Worm (Caenorhabditis elegans) whole organism, L2 larva: ENCODE results near the gene dvc-1.

Experiments used
- C34F6.9 ChIP-seq: fragments of 150-350 bp; optimal IDR thresholded peaks from 2 replicates; lab custom pipeline; 2014; ENCODE audit warnings: missing biosample characterization, missing genetic modification characterization
- R02D3.7 ChIP-seq: fragments of 150-350 bp; optimal IDR thresholded peaks from 2 replicates; lab custom pipeline; 2014; ENCODE audit warnings: missing biosample characterization, missing genetic modification characterization
- ZK546.5 ChIP-seq: sonication (generic microtip); optimal IDR thresholded peaks from 2 replicates; lab custom pipeline; 2017; ENCODE audit warnings: missing biosample characterization, missing genetic modification characterization
- ama-1 ChIP-seq: fragments of 150-350 bp; optimal IDR thresholded peaks from 2 replicates; lab custom pipeline; 2018; ENCODE audit warnings: inconsistent platforms
- blmp-1 ChIP-seq: sonication (generic microtip); optimal IDR thresholded peaks from 2 replicates; lab custom pipeline; 2017; ENCODE audit warnings: missing genetic modification characterization, mild to moderate bottlenecking, missing compliant biosample characterization, antibody characterized with exemption, moderate library complexity; ENCODE audit not compliant: insufficient read depth
- ceh-16 ChIP-seq: fragments of 150-350 bp; optimal IDR thresholded peaks from 2 replicates; lab custom pipeline; 2014; ENCODE audit warnings: missing biosample characterization, missing genetic modification characterization
- ceh-82 ChIP-seq: fragments of 150-350 bp; optimal IDR thresholded peaks from 2 replicates; lab custom pipeline; 2014; ENCODE audit warnings: missing biosample characterization, missing genetic modification characterization
- crh-2 ChIP-seq: sonication (generic microtip); optimal IDR thresholded peaks from 2 replicates; lab custom pipeline; 2017; ENCODE audit warnings: missing biosample characterization, missing genetic modification characterization
- dmd-4 ChIP-seq: sonication (generic microtip); optimal IDR thresholded peaks from 2 replicates; lab custom pipeline; 2017; ENCODE audit warnings: missing biosample characterization, missing genetic modification characterization
- egl-27 ChIP-seq: sonication (generic microtip); optimal IDR thresholded peaks from 3 replicates; lab custom pipeline; 2017; ENCODE audit warnings: missing biosample characterization, missing genetic modification reagents, missing genetic modification characterization
- elt-1 ChIP-seq: fragments of 150-350 bp; optimal IDR thresholded peaks from 2 replicates; lab custom pipeline; 2014; ENCODE audit warnings: missing biosample characterization, missing genetic modification characterization
- elt-3 ChIP-seq: sonication (generic microtip); optimal IDR thresholded peaks from 2 replicates; lab custom pipeline; 2017; ENCODE audit warnings: missing biosample characterization, missing genetic modification characterization
- fos-1 ChIP-seq: fragments of 150-350 bp; optimal IDR thresholded peaks from 2 replicates; lab custom pipeline; 2014; ENCODE audit warnings: missing biosample characterization, missing genetic modification characterization
- lin-11 ChIP-seq: fragments of 150-350 bp; sonication (generic microtip); optimal IDR thresholded peaks from 2 replicates; lab custom pipeline; 2014; ENCODE audit warnings: missing biosample characterization, missing genetic modification characterization, inconsistent platforms, mixed read lengths
- lin-13 ChIP-seq: fragments of 150-350 bp; optimal IDR thresholded peaks from 2 replicates; lab custom pipeline; 2014; ENCODE audit warnings: missing biosample characterization, missing genetic modification reagents, missing genetic modification characterization
- lsy-2 ChIP-seq, 2 experiments: fragments of 150-350 bp in 1 of 2; sonication (generic microtip) in 1 of 2; optimal IDR thresholded peaks; 2 replicates each; lab custom pipeline; 2014 to 2017; ENCODE audit warnings: missing biosample characterization in 2 of 2, missing genetic modification characterization in 2 of 2
- mab-5 ChIP-seq: fragments of 150-350 bp; optimal IDR thresholded peaks from 2 replicates; lab custom pipeline; 2014; ENCODE audit warnings: missing biosample characterization, missing genetic modification characterization
- mdl-1 ChIP-seq, 2 experiments: fragments of 150-350 bp in 1 of 2; sonication (generic microtip) in 1 of 2; optimal IDR thresholded peaks; 2 replicates each; lab custom pipeline; 2017; ENCODE audit warnings: missing biosample characterization in 2 of 2, missing genetic modification characterization in 2 of 2
- nhr-10 ChIP-seq: sonication (generic microtip); optimal IDR thresholded peaks from 2 replicates; lab custom pipeline; 2017; ENCODE audit warnings: missing biosample characterization, missing genetic modification characterization
- nhr-11 ChIP-seq: fragments of 150-350 bp; optimal IDR thresholded peaks from 2 replicates; lab custom pipeline; 2014; ENCODE audit warnings: missing biosample characterization, missing genetic modification characterization
- nhr-12 ChIP-seq: fragments of 150-350 bp; optimal IDR thresholded peaks from 2 replicates; lab custom pipeline; 2014; ENCODE audit warnings: missing biosample characterization, missing genetic modification characterization
- nhr-129 ChIP-seq: fragments of 150-350 bp; optimal IDR thresholded peaks from 2 replicates; lab custom pipeline; 2014; ENCODE audit warnings: missing biosample characterization, missing genetic modification characterization
- nhr-25 ChIP-seq: fragments of 150-350 bp; sonication (generic microtip); optimal IDR thresholded peaks from 3 replicates; lab custom pipeline; 2014; ENCODE audit warnings: missing biosample characterization, missing genetic modification characterization
- nhr-6 ChIP-seq: fragments of 150-350 bp; optimal IDR thresholded peaks from 2 replicates; lab custom pipeline; 2014; ENCODE audit warnings: missing biosample characterization, missing genetic modification characterization
- peb-1 ChIP-seq: fragments of 150-350 bp; optimal IDR thresholded peaks from 2 replicates; lab custom pipeline; 2014; ENCODE audit warnings: missing biosample characterization, missing genetic modification characterization
- sem-4 ChIP-seq: fragments of 150-350 bp; optimal IDR thresholded peaks from 2 replicates; lab custom pipeline; 2014; ENCODE audit warnings: missing biosample characterization, missing genetic modification reagents, missing genetic modification characterization
- skn-1 ChIP-seq: sonication (generic microtip); optimal IDR thresholded peaks from 2 replicates; lab custom pipeline; 2017; ENCODE audit warnings: missing biosample characterization, missing genetic modification characterization
- sma-3 ChIP-seq: sonication (generic microtip); optimal IDR thresholded peaks from 2 replicates; lab custom pipeline; 2016; ENCODE audit warnings: missing genetic modification reagents, missing genetic modification characterization, missing compliant biosample characterization
- unc-39 ChIP-seq: fragments of 150-350 bp; optimal IDR thresholded peaks from 2 replicates; lab custom pipeline; 2014; ENCODE audit warnings: missing biosample characterization, missing genetic modification characterization
- unc-55 ChIP-seq: fragments of 150-350 bp; sonication (generic microtip); optimal IDR thresholded peaks from 3 replicates; lab custom pipeline; 2014; ENCODE audit warnings: missing biosample characterization, missing genetic modification reagents, missing genetic modification characterization
- unc-62 ChIP-seq: fragments of 150-350 bp; optimal IDR thresholded peaks from 2 replicates; lab custom pipeline; 2014; ENCODE audit warnings: missing biosample characterization, missing genetic modification reagents, missing genetic modification characterization
- zag-1 ChIP-seq: fragments of 150-350 bp; optimal IDR thresholded peaks from 2 replicates; lab custom pipeline; 2014; ENCODE audit warnings: missing biosample characterization, missing genetic modification characterization
- ztf-1 ChIP-seq: fragments of 200-800 bp; sonication (Bioruptor generic); conservative IDR thresholded peaks from 2 replicates; pipeline ENCODE4 v1.3.6; 2022; ENCODE audit warnings: missing genetic modification characterization, missing compliant biosample characterization
- ztf-11 ChIP-seq: sonication (generic microtip); optimal IDR thresholded peaks from 2 replicates; lab custom pipeline; 2017; ENCODE audit warnings: missing biosample characterization, missing genetic modification characterization
- ztf-4 ChIP-seq: fragments of 150-350 bp; optimal IDR thresholded peaks from 2 replicates; lab custom pipeline; 2014; ENCODE audit warnings: missing biosample characterization, missing genetic modification characterization

The dvc-1 gene

DNA sequence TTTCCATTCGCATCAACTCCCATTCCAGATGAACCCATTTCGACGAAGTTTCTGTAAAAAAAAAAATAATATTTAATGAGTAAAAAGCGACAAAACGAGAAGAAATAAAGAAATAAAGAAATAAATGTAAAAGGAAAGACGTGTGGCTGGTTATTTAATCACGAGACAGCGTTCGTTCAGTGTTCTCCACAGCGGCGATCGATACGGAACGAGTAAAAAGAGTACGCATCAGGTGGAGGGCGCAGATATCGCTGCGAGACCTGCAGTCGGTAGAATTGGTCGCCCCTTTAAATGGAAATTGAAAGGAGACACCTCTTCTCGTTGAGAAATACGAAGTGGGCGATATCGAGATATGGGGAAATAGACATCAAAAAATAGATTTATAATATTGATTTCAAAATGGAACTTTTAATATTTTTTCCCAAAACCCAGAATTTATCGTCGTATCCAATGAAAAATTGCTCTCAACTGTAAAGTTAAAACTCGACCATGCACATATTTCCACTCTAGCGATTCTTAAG is 10.4 kb downstream of the dvc-1 start, which contains the start of gene pqn-70 (continued):
- TF ChIP-seq lin-11 (tag; lab: Kevin White, UChicago) = peak; percentile 91
- TF ChIP-seq ztf-1 (GFP tag; lab: Robert Waterston, UW) = no peak
- TF ChIP-seq nhr-6 (tag; lab: Kevin White, UChicago) = peak; percentile 40
- TF ChIP-seq mab-5 = peak; percentile 71
- TF ChIP-seq sem-4 (tag; lab: Kevin White, UChicago) = peak; percentile 83
- TF ChIP-seq peb-1 (tag; lab: Kevin White, UChicago) = no peak
- peak; percentile 67 to 92 for TF ChIP-seq lsy-2 (tag; optimal IDR thresholded peaks at IDR 0.05; lab: Kevin White, UChicago)
- TF ChIP-seq crh-2 (tag; lab: Kevin White, UChicago) = peak; percentile 89
- no peak for TF ChIP-seq elt-3 (tag; lab: Kevin White, UChicago)
- no peak for TF ChIP-seq dmd-4 (tag; lab: Kevin White, UChicago)
- peak; percentile 55 for TF ChIP-seq fos-1 (tag; lab: Kevin White, UChicago)
- TF ChIP-seq ztf-11 = no peak
- no peak for TF ChIP-seq skn-1 (tag; lab: Kevin White, UChicago)
- TF ChIP-seq unc-39 (tag; lab: Kevin White, UChicago) = no peak
- TF ChIP-seq egl-27 (tag; lab: Kevin White, UChicago) = peak; percentile 45
- TF ChIP-seq nhr-12 = peak; percentile 9
- no peak for TF ChIP-seq nhr-10 (tag; lab: Kevin White, UChicago)

DNA sequence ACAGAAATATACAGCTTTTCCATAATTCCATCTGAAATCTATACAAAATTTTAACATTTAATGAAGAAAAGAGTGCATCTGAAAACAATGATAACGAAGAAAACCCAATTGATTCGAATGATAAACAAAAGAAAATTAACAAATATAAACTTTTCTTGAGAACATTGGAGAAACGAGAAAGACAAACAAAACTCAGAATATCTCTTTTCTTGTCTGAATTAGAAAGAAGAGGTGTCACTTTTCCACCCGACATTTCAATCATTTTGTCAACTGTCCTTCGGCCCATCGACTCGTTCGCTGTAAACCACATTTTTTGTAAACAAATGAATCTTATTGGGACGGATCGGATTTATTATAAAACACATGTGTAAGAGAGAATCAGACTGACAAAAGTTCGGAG is 13.2 kb downstream of the dvc-1 start, which contains the start of gene bgal-1:
Gene bgal-1 (minus strand): TSS at position 38 of the 400 bp plus-strand sequence.
- TF ChIP-seq nhr-25 (tag; lab: Kevin White, UChicago) (peak; percentile 33), ama-1 (lab: Kevin White, UChicago) (peak; percentile 65), zag-1 (tag; lab: Kevin White, UChicago) (no peak), nhr-11 (tag; lab: Kevin White, UChicago) (no peak), unc-62 (GFP tag; lab: Kevin White, UChicago) (no peak), sma-3 (GFP tag; lab: Kevin White, UChicago) (peak; percentile 4), R02D3.7 (tag; lab: Kevin White, UChicago) (no peak), blmp-1 (tag; lab: Kevin White, UChicago) (peak; percentile 13), ztf-4 (peak; percentile 25), lin-13 (GFP tag; lab: Kevin White, UChicago) (peak; percentile 8), crh-2 (tag; lab: Kevin White, UChicago) (peak; percentile 31), lsy-2 (tag; optimal IDR thresholded peaks at IDR 0.05; lab: Kevin White, UChicago) (peak in 1 of 2 experiments; percentile 44)

DNA sequence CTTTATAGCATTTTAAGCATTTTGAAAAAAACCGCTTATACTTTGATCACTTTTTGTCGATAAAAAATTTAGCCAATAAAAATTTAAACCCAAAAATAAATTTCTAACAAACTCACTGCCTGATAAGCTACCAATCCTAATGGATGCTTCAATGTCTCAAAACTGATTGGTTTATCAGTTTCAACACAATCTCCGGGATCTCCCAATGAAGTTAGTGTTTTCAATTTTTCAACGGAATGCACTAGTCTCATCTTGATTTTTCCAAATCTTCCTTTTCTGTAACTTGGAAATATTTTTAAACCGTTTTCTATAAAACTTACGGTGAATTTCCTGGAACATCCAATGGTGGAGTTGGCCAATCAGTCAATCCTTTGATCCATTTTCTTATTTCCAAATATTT is 15.4 kb downstream of the dvc-1 start:
- TF ChIP-seq lin-11 (tag; lab: Kevin White, UChicago) = no peak
- TF ChIP-seq sma-3 (GFP tag; lab: Kevin White, UChicago) = no peak
- TF ChIP-seq lin-13 (GFP tag; lab: Kevin White, UChicago) = no peak
- no peak for TF ChIP-seq ZK546.5
- TF ChIP-seq ceh-82 (tag; lab: Kevin White, UChicago) = no peak
- TF ChIP-seq mdl-1 (tag; optimal IDR thresholded peaks at IDR 0.05; lab: Kevin White, UChicago) = no peak
- no peak for TF ChIP-seq crh-2 (tag; lab: Kevin White, UChicago)
- no peak for TF ChIP-seq nhr-10 (tag; lab: Kevin White, UChicago)
- TF ChIP-seq C34F6.9 (tag; lab: Kevin White, UChicago) = no peak
- no peak for TF ChIP-seq sem-4 (tag; lab: Kevin White, UChicago)
- TF ChIP-seq nhr-25 (tag; lab: Kevin White, UChicago) = no peak
- no peak for TF ChIP-seq skn-1 (tag; lab: Kevin White, UChicago)
- TF ChIP-seq dmd-4 (tag; lab: Kevin White, UChicago) = no peak
- TF ChIP-seq R02D3.7 (tag; lab: Kevin White, UChicago) = no peak
- no peak for TF ChIP-seq fos-1 (tag; lab: Kevin White, UChicago)
- TF ChIP-seq nhr-129 (tag; lab: Kevin White, UChicago) = no peak
- no peak for TF ChIP-seq unc-55 (GFP tag; lab: Kevin White, UChicago)
- no peak for TF ChIP-seq ceh-16 (tag; lab: Kevin White, UChicago)

DNA sequence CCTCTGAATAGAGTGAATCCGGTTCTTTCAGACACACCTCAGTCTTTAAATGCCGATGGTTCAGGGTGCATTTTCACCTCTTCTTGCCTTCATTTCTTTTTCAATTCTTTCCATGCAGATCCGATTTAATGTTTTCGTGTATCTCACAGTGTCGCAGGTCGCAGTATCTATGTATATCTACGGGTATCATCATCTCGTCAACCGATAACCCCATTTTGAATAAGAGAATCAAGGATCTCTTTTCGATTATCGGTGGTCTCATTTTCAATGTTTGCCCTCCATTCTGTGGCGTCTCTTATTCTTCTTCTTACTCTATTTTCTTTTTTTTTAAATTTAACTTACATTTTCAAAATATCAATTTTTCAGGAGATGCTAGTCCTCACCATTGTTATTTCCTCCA is 18.2 kb downstream of the dvc-1 start, which contains the start of gene T19B10.2:
Gene T19B10.2 (plus strand): TSS at position 367 of the 400 bp plus-strand sequence.
- TF ChIP-seq elt-1 = peak; percentile 87
- no peak for TF ChIP-seq lsy-2 (tag; optimal IDR thresholded peaks at IDR 0.05; lab: Kevin White, UChicago)
